Worm (Caenorhabditis elegans) whole organism, young adult: ENCODE results near the gene mboa-4.

Experiments used
- B0035.1 ChIP-seq: sonication (generic microtip); optimal IDR thresholded peaks from 2 replicates; lab custom pipeline; 2016; ENCODE audit warnings: missing genetic modification characterization, mild to moderate bottlenecking, missing compliant biosample characterization, missing genotype, missing genetic modification reagents
- D2030.7 ChIP-seq: fragments of 200-800 bp; sonication (Bioruptor generic); IDR thresholded peaks from 2 replicates; pipeline ENCODE4 v1.3.6; 2022; ENCODE audit warnings: missing genetic modification reagents, missing genetic modification characterization, missing compliant biosample characterization
- F49E8.2 ChIP-seq: sonication (generic microtip); optimal IDR thresholded peaks from 3 replicates; lab custom pipeline; 2017; ENCODE audit warnings: missing genetic modification characterization, mild to moderate bottlenecking, missing compliant biosample characterization, antibody characterized with exemption, moderate library complexity; ENCODE audit not compliant: insufficient read depth
- T07F8.4 ChIP-seq: sonication (generic microtip); optimal IDR thresholded peaks from 2 replicates; lab custom pipeline; 2016; ENCODE audit warnings: mild to moderate bottlenecking, missing genetic modification characterization, moderate library complexity, missing compliant biosample characterization
- T26A5.8 ChIP-seq: sonication (generic microtip); optimal IDR thresholded peaks from 2 replicates; lab custom pipeline; 2016; ENCODE audit warnings: missing genetic modification characterization, missing compliant biosample characterization
- Y53F4B.3 ChIP-seq: fragments of 200-800 bp; sonication (Bioruptor generic); IDR thresholded peaks from 2 replicates; pipeline ENCODE4 v1.3.6; 2022; ENCODE audit warnings: missing genetic modification reagents, missing genetic modification characterization, missing compliant biosample characterization
- Y53G8AR.9 ChIP-seq: fragments of 200-800 bp; sonication (Bioruptor generic); conservative IDR thresholded peaks from 2 replicates; pipeline ENCODE4 v1.3.6; 2022; ENCODE audit warnings: missing genetic modification reagents, missing genetic modification characterization, missing compliant biosample characterization
- Y56A3A.18 ChIP-seq: fragments of 200-800 bp; sonication (Bioruptor generic); IDR thresholded peaks from 2 replicates; pipeline ENCODE4 v1.3.6; 2022; ENCODE audit warnings: missing genetic modification reagents, missing genetic modification characterization, missing compliant biosample characterization
- ZK185.1 ChIP-seq: sonication (generic microtip); optimal IDR thresholded peaks from 2 replicates; lab custom pipeline; 2016; ENCODE audit warnings: mild to moderate bottlenecking, missing genetic modification characterization, missing compliant biosample characterization; ENCODE audit not compliant: poor library complexity, severe bottlenecking
- ama-1 ChIP-seq, 3 experiments: fragments of 150-350 bp in 1 of 3; sonication (generic microtip) in 2 of 3; optimal IDR thresholded peaks; 2 replicates each; lab custom pipeline; 2014 to 2018; ENCODE audit warnings: missing biosample characterization in 2 of 3, missing genetic modification characterization in 2 of 3, missing genetic modification reagents in 2 of 3
- aptf-2 ChIP-seq: fragments of 200-800 bp; sonication (Bioruptor generic); conservative IDR thresholded peaks from 2 replicates; pipeline ENCODE4 v1.3.6; 2022; ENCODE audit warnings: missing genetic modification reagents, missing genetic modification characterization, missing compliant biosample characterization
- athp-1 ChIP-seq: sonication (generic microtip); optimal IDR thresholded peaks from 2 replicates; lab custom pipeline; 2017; ENCODE audit warnings: mild to moderate bottlenecking, missing genetic modification characterization, missing compliant biosample characterization
- cebp-2 ChIP-seq: fragments of 200-800 bp; sonication (Bioruptor generic); IDR thresholded peaks from 2 replicates; pipeline ENCODE4 v1.3.6; 2022; ENCODE audit warnings: missing genetic modification characterization, missing compliant biosample characterization
- ceh-100 ChIP-seq: fragments of 200-800 bp; sonication (Bioruptor generic); IDR thresholded peaks from 2 replicates; pipeline ENCODE4 v1.3.6; 2022; ENCODE audit warnings: missing genetic modification reagents, missing genetic modification characterization, missing compliant biosample characterization
- ceh-91 ChIP-seq: fragments of 200-800 bp; sonication (Bioruptor generic); IDR thresholded peaks from 2 replicates; pipeline ENCODE4 v1.3.6; 2022; ENCODE audit warnings: missing genetic modification reagents, missing genetic modification characterization, missing compliant biosample characterization
- die-1 ChIP-seq: sonication (generic microtip); optimal IDR thresholded peaks from 2 replicates; lab custom pipeline; 2016; ENCODE audit warnings: missing genotype, mild to moderate bottlenecking, missing genetic modification characterization, missing compliant biosample characterization
- dpl-1 ChIP-seq: fragments of 150-350 bp; optimal IDR thresholded peaks from 2 replicates; lab custom pipeline; 2014; ENCODE audit warnings: missing biosample characterization, missing genetic modification reagents, missing genetic modification characterization
- egl-44 ChIP-seq: fragments of 200-800 bp; sonication (Bioruptor generic); IDR thresholded peaks from 2 replicates; pipeline ENCODE4 v1.3.6; 2022; ENCODE audit warnings: missing genetic modification reagents, missing genetic modification characterization, missing compliant biosample characterization
- ekl-4 ChIP-seq: fragments of 200-800 bp; sonication (Bioruptor generic); IDR thresholded peaks from 2 replicates; pipeline ENCODE4 v1.3.6; 2022; ENCODE audit warnings: missing genetic modification reagents, missing genetic modification characterization, missing compliant biosample characterization
- him-1 ChIP-seq: sonication (generic microtip); optimal IDR thresholded peaks from 2 replicates; lab custom pipeline; 2016; ENCODE audit warnings: missing genotype, missing genetic modification reagents, missing genetic modification characterization, missing compliant biosample characterization
- hrde-1 ChIP-seq: sonication (generic microtip); optimal IDR thresholded peaks from 2 replicates; lab custom pipeline; 2016; ENCODE audit warnings: missing genetic modification characterization, mild to moderate bottlenecking, missing compliant biosample characterization, moderate library complexity, missing genotype, missing genetic modification reagents, borderline replicate concordance
- hsf-1 ChIP-seq: fragments of 200-800 bp; sonication (Bioruptor generic); IDR thresholded peaks from 2 replicates; pipeline ENCODE4 v1.3.6; 2022; ENCODE audit warnings: missing genetic modification reagents, missing genetic modification characterization, missing compliant biosample characterization
- let-607 ChIP-seq, 2 experiments: fragments of 200-800 bp in 1 of 2; sonication (Bioruptor generic) in 1 of 2; sonication (generic microtip) in 1 of 2; optimal IDR thresholded peaks; 2 replicates each; lab custom pipeline; 2016 to 2018; ENCODE audit warnings: mild to moderate bottlenecking in 2 of 2, missing compliant biosample characterization in 2 of 2, missing genetic modification characterization in 2 of 2, moderate library complexity in 2 of 2, missing genotype in 1 of 2
- lin-26 ChIP-seq: fragments of 200-800 bp; sonication (Bioruptor generic); IDR thresholded peaks from 2 replicates; pipeline ENCODE4 v1.3.6; 2022; ENCODE audit warnings: missing genetic modification reagents, missing genetic modification characterization, missing compliant biosample characterization
- lin-35 ChIP-seq, 3 experiments: fragments of 150-350 bp in 2 of 3; sonication (generic microtip) in 1 of 3; optimal IDR thresholded peaks; 2 replicates each; lab custom pipeline; 2014 to 2018; ENCODE audit warnings: missing biosample characterization in 3 of 3, missing genetic modification characterization in 3 of 3, missing genetic modification reagents in 3 of 3
- lin-40 ChIP-seq: sonication (generic microtip); optimal IDR thresholded peaks from 2 replicates; lab custom pipeline; 2016; ENCODE audit warnings: missing genetic modification characterization, mild to moderate bottlenecking, missing compliant biosample characterization, missing genotype, missing genetic modification reagents
- lir-1 ChIP-seq: fragments of 200-800 bp; sonication (Bioruptor generic); conservative IDR thresholded peaks from 2 replicates; pipeline ENCODE4 v1.3.6; 2022; ENCODE audit warnings: missing genetic modification reagents, missing genetic modification characterization, missing compliant biosample characterization
- lsy-27 ChIP-seq: sonication (generic microtip); optimal IDR thresholded peaks from 2 replicates; lab custom pipeline; 2017; ENCODE audit warnings: missing genetic modification characterization, mild to moderate bottlenecking, missing compliant biosample characterization, antibody characterized with exemption, missing genotype, borderline replicate concordance; ENCODE audit not compliant: insufficient read depth
- madf-10 ChIP-seq: sonication (generic microtip); optimal IDR thresholded peaks from 2 replicates; lab custom pipeline; 2016; ENCODE audit warnings: mild to moderate bottlenecking, missing genetic modification characterization, missing compliant biosample characterization
- madf-6 ChIP-seq: fragments of 200-800 bp; sonication (Bioruptor generic); IDR thresholded peaks from 2 replicates; pipeline ENCODE4 v1.3.6; 2022; ENCODE audit warnings: missing genetic modification reagents, missing genetic modification characterization, missing compliant biosample characterization
- mes-4 ChIP-seq: sonication (generic microtip); optimal IDR thresholded peaks from 2 replicates; lab custom pipeline; 2016; ENCODE audit warnings: missing genotype, missing genetic modification characterization, missing compliant biosample characterization
- nhr-80 ChIP-seq: sonication (generic microtip); optimal IDR thresholded peaks from 2 replicates; lab custom pipeline; 2016; ENCODE audit warnings: missing genetic modification characterization, missing compliant biosample characterization
- sea-2 ChIP-seq: fragments of 200-800 bp; sonication (Bioruptor generic); IDR thresholded peaks from 2 replicates; pipeline ENCODE4 v1.3.6; 2022; ENCODE audit warnings: missing genetic modification characterization, missing compliant biosample characterization
- snpc-1.1 ChIP-seq: sonication (generic microtip); optimal IDR thresholded peaks from 2 replicates; lab custom pipeline; 2017; ENCODE audit warnings: missing genetic modification characterization, mild to moderate bottlenecking, missing compliant biosample characterization, antibody characterized with exemption, moderate library complexity, missing genotype, missing genetic modification reagents; ENCODE audit not compliant: insufficient read depth
- somi-1 ChIP-seq: fragments of 200-800 bp; sonication (Bioruptor generic); optimal IDR thresholded peaks from 2 replicates; lab custom pipeline; 2018; ENCODE audit warnings: mild to moderate bottlenecking, missing genetic modification characterization, missing compliant biosample characterization
- tbx-9 ChIP-seq: sonication (generic microtip); optimal IDR thresholded peaks from 2 replicates; lab custom pipeline; 2016; ENCODE audit warnings: borderline replicate concordance, missing genetic modification characterization, inconsistent platforms, missing compliant biosample characterization
- unc-130 ChIP-seq: sonication (generic microtip); optimal IDR thresholded peaks from 2 replicates; lab custom pipeline; 2016; ENCODE audit warnings: missing genetic modification reagents, missing genetic modification characterization, missing compliant biosample characterization
- unc-62 ChIP-seq: fragments of 150-350 bp; optimal IDR thresholded peaks from 2 replicates; lab custom pipeline; 2014; ENCODE audit warnings: missing biosample characterization, missing genetic modification reagents, missing genetic modification characterization
- zfh-2 ChIP-seq: fragments of 200-800 bp; sonication (Bioruptor generic); conservative IDR thresholded peaks from 2 replicates; pipeline ENCODE4 v1.3.6; 2022; ENCODE audit warnings: missing genetic modification reagents, missing genetic modification characterization, missing compliant biosample characterization

mboa-4 gene

DNA sequence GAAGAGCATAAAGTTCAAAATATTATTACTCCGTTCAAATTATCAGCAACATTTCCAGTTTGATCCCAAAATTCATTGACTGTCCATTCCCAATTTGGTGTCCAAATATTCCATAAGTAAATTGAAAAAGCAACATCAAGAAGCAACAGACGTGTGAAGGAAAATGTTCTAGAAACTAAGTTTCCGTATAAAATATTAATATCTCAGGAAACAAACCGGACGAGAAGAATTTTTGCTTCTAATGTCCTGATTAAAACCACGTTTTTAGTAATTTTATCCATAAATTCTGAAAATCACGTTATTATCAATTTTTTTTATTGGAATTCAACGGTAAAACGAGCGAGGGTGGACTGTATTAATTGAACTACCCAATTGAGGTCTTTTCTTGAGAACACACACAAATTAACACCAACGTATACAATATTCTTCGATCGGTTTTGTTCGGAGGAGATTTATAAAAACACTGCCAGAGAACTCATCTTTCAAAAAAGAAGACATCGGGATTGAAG, 12.8 kb downstream of the mboa-4 start, which contains the start of gene pigq-1 (continued):
- TF ChIP-seq ekl-4 (GFP tag; lab: Robert Waterston, UW) (peak; percentile 53; the same call in 1 of the 2 replicates), somi-1 (peak; percentile 14), Y53G8AR.9 (GFP tag; lab: Robert Waterston, UW) (peak; percentile 84), Y53F4B.3 (GFP tag; lab: Robert Waterston, UW) (no peak), zfh-2 (no peak), B0035.1 (tag; lab: Kevin White, UChicago) (peak; percentile 74), snpc-1.1 (tag; lab: Kevin White, UChicago) (peak; percentile 51), ceh-91 (GFP tag; lab: Robert Waterston, UW) (no peak), hrde-1 (tag; lab: Kevin White, UChicago) (peak; percentile 90), cebp-2 (no peak), sea-2 (no peak), F49E8.2 (tag; lab: Kevin White, UChicago) (peak; percentile 86), unc-130 (peak; percentile 12), lir-1 (GFP tag; lab: Robert Waterston, UW) (no peak), lsy-27 (tag; lab: Kevin White, UChicago) (no peak), him-1 (tag; lab: Kevin White, UChicago) (peak; percentile 56), lin-26 (peak; percentile 63), ama-1 (optimal IDR thresholded peaks at IDR 0.05; lab: Kevin White, UChicago) (peak; percentile 90), ama-1 (GFP tag; optimal IDR thresholded peaks at IDR 0.05; lab: Kevin White, UChicago) (no peak), madf-10 (tag; lab: Kevin White, UChicago) (peak; percentile 33), athp-1 (tag; lab: Kevin White, UChicago) (peak; percentile 52), unc-62 (GFP tag; lab: Kevin White, UChicago) (no peak), mes-4 (tag; lab: Kevin White, UChicago) (no peak), lin-35 (GFP tag; optimal IDR thresholded peaks at IDR 0.05; lab: Kevin White, UChicago) (peak in 2 of 3 experiments; percentile 23 to 58), T26A5.8 (tag; lab: Kevin White, UChicago) (peak; percentile 21), tbx-9 (tag; lab: Kevin White, UChicago) (no peak), nhr-80 (tag; lab: Kevin White, UChicago) (no peak), hsf-1 (GFP tag; lab: Robert Waterston, UW) (0 out of 2 replicates have a peak, but pooled peaks have one; percentile 67), let-607 (tag; optimal IDR thresholded peaks at IDR 0.05; lab: Kevin White, UChicago) (peak in 1 of 2 experiments; percentile 34), D2030.7 (0 out of 2 replicates have a peak, but pooled peaks have one; percentile 19), egl-44 (GFP tag; lab: Robert Waterston, UW) (no peak), die-1 (tag; lab: Kevin White, UChicago) (peak; percentile 61), T07F8.4 (tag; lab: Kevin White, UChicago) (no peak), ZK185.1 (tag; lab: Kevin White, UChicago) (peak; percentile 83), Y56A3A.18 (GFP tag; lab: Robert Waterston, UW) (peak; percentile 71; the same call in 1 of the 2 replicates)

DNA sequence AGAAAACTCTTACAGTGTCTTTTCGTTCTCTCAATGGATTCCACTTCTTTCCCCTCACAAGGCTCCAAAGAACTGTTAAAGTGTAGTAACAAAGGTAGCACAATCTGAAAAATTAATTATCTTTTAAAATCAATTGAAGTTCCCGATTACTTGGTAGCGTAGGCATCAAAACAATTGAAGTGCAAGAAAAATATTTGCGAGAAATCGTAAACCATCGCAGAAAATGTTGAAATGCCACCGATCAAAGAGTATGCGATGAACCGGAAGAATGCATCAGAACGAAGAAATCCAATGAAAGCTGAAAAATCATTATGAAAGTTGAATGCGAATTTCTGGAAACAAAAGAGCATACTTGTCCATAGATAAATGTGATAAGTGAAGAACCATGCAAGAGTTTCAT, 13.3 kb downstream of the mboa-4 start:
- TF ChIP-seq aptf-2 (GFP tag; lab: Robert Waterston, UW) (no peak), let-607 (tag; optimal IDR thresholded peaks at IDR 0.05; lab: Kevin White, UChicago) (no peak), madf-6 (GFP tag; lab: Robert Waterston, UW) (no peak), dpl-1 (GFP tag; lab: Kevin White, UChicago) (no peak), ceh-100 (GFP tag; lab: Robert Waterston, UW) (no peak), lin-40 (tag; lab: Kevin White, UChicago) (no peak)
